Worm (Caenorhabditis elegans): ENCODE data around the gene nhr-119.
A peak's percentile ranks its signal among the peaks of the same experiment; 100 is the strongest.

nhr-119 gene

ce11 chrII:2752536-2752935 lies 47.9 kb downstream of the nhr-119 start, which contains the start of gene F29A7.6 (continued):
- TF ChIP-seq mes-2 (tag; optimal IDR thresholded peaks at IDR 0.05; ENCODE audit: poor library complexity, severe bottlenecking) (peak; percentile 97), ztf-11 (tag; optimal IDR thresholded peaks at IDR 0.05) (no peak), spr-3 (GFP tag; optimal IDR thresholded peaks at IDR 0.05) (no peak), madf-5 (GFP tag; IDR thresholded peaks at IDR 0.05) (no peak), snpc-1.2 (GFP tag; IDR thresholded peaks at IDR 0.05) (no peak), nhr-11 (tag; optimal IDR thresholded peaks at IDR 0.05) (peak; percentile 10), pqm-1 (tag; optimal IDR thresholded peaks at IDR 0.05) (no peak), lin-38 (GFP tag; IDR thresholded peaks at IDR 0.05) (peak; percentile 98), ces-1 (GFP tag; optimal IDR thresholded peaks at IDR 0.05) (no peak), dmd-9 (GFP tag; IDR thresholded peaks at IDR 0.05) (0 out of 2 replicates have a peak, but pooled peaks have one; percentile 26), F10B5.3 (tag; optimal IDR thresholded peaks at IDR 0.05) (no peak), snpc-4 (tag; optimal IDR thresholded peaks at IDR 0.05) (no peak), ama-1 (optimal IDR thresholded peaks at IDR 0.05) (no peak), ctbp-1 (GFP tag; IDR thresholded peaks at IDR 0.05) (no peak), lin-39 (tag; optimal IDR thresholded peaks at IDR 0.05) (no peak), F44E2.7 (GFP tag; IDR thresholded peaks at IDR 0.05) (no peak), zfp-3 (GFP tag; conservative IDR thresholded peaks at IDR 0.05) (no peak), madf-9 (GFP tag; conservative IDR thresholded peaks at IDR 0.05) (no peak), daf-8 (GFP tag; IDR thresholded peaks at IDR 0.05) (no peak), egl-43 (GFP tag; IDR thresholded peaks at IDR 0.05) (no peak), nhr-237 (tag; optimal IDR thresholded peaks at IDR 0.05) (no peak), Y48G9A.11 (GFP tag; IDR thresholded peaks at IDR 0.05) (no peak), lsy-2 (tag; optimal IDR thresholded peaks at IDR 0.05) (no peak), ceh-28 (tag; optimal IDR thresholded peaks at IDR 0.05) (no peak)

- peak; percentile 73 for TF ChIP-seq lin-38 (GFP tag; IDR thresholded peaks at IDR 0.05)
- no peak for TF ChIP-seq hlh-11 (tag; optimal IDR thresholded peaks at IDR 0.05)
- TF ChIP-seq mxl-3 (GFP tag; optimal IDR thresholded peaks at IDR 0.05) = no peak
- TF ChIP-seq daf-16 (GFP tag; optimal IDR thresholded peaks at IDR 0.05) = no peak
- TF ChIP-seq daf-16 (tag; optimal IDR thresholded peaks at IDR 0.05) = peak; percentile 28
Observed at ce11 chrII:2751278-2751677, 49.1 kb downstream of the nhr-119 start.

ce11 chrII:2749595-2750048 lies 50.8 kb downstream of the nhr-119 start, which contains the start of gene F29A7.4:
F29A7.4 (plus strand) TSS chrII:2749998.
- TF ChIP-seq pqm-1 (tag; optimal IDR thresholded peaks at IDR 0.05) (peak; percentile 18), ces-1 (GFP tag; optimal IDR thresholded peaks at IDR 0.05) (no peak), attf-4 (tag; optimal IDR thresholded peaks at IDR 0.05) (no peak), ceh-28 (tag; optimal IDR thresholded peaks at IDR 0.05) (no peak), unc-130 (GFP tag; optimal IDR thresholded peaks at IDR 0.05) (no peak), tag-97 (GFP tag; IDR thresholded peaks at IDR 0.05) (no peak), nhr-28 (tag; optimal IDR thresholded peaks at IDR 0.05) (peak; percentile 74), lin-1 (GFP tag; IDR thresholded peaks at IDR 0.05) (no peak), aly-2 (tag; optimal IDR thresholded peaks at IDR 0.05) (no peak), arid-1 (GFP tag; conservative IDR thresholded peaks at IDR 0.05) (no peak), daf-16 (GFP tag; optimal IDR thresholded peaks at IDR 0.05) (no peak), daf-16 (tag; optimal IDR thresholded peaks at IDR 0.05) (peak; percentile 49), ceh-44 (GFP tag; IDR thresholded peaks at IDR 0.05) (no peak)

ce11 chrII:2747956-2748621 lies 52.3 kb downstream of the nhr-119 start:
- TF ChIP-seq Y48G9A.11 (GFP tag; IDR thresholded peaks at IDR 0.05) (no peak), ztf-11 (tag; optimal IDR thresholded peaks at IDR 0.05) (no peak), spr-3 (GFP tag; optimal IDR thresholded peaks at IDR 0.05) (no peak), nhr-77 (tag; optimal IDR thresholded peaks at IDR 0.05) (no peak), zip-2 (tag; optimal IDR thresholded peaks at IDR 0.05) (no peak), zfp-3 (GFP tag; conservative IDR thresholded peaks at IDR 0.05) (no peak), nhr-11 (tag; optimal IDR thresholded peaks at IDR 0.05) (peak; percentile 47), aha-1 (tag) (no peak), fkh-10 (GFP tag; optimal IDR thresholded peaks at IDR 0.05) (peak; percentile 75), ceh-20 (GFP tag; IDR thresholded peaks at IDR 0.05) (no peak; the same call in 1 of the 2 replicates), Y105C5A.15 (GFP tag; IDR thresholded peaks at IDR 0.05) (no peak), lin-38 (GFP tag; IDR thresholded peaks at IDR 0.05) (no peak), gei-8 (GFP tag; optimal IDR thresholded peaks at IDR 0.05) (no peak), nhr-6 (tag; optimal IDR thresholded peaks at IDR 0.05) (no peak), jun-1 (tag; optimal IDR thresholded peaks at IDR 0.05) (no peak), lin-15B (tag; optimal IDR thresholded peaks at IDR 0.05) (no peak), lsy-2 (tag; optimal IDR thresholded peaks at IDR 0.05) (peak in 1 of 2 experiments; percentile 58), ceh-28 (tag; optimal IDR thresholded peaks at IDR 0.05) (no peak), daf-8 (GFP tag; IDR thresholded peaks at IDR 0.05) (no peak)

All from whole organism, L4 larva.